Fruit fly (Drosophila melanogaster): Measurements from ENCODE around the gene karr.
"Not testable (repeated sequence)": the region's sequence is repeated elsewhere in the genome, so short reads cannot be mapped to it uniquely, and the experiment has no call there.

The karr gene

dm6 chrX:20140710-20141109 is 30.3 kb upstream of the karr start, which contains the start of gene CG34332:
Gene CG34332 (plus strand): TSS chrX:20141010.
- TF ChIP-seq toe (GFP tag; optimal IDR thresholded peaks at IDR 0.05) (no peak), ovo (GFP tag; optimal IDR thresholded peaks at IDR 0.05) (no peak), bab1 (GFP tag; optimal IDR thresholded peaks at IDR 0.05) (no peak), CG11617 (GFP tag; optimal IDR thresholded peaks at IDR 0.05) (no peak), pad (GFP tag; optimal IDR thresholded peaks at IDR 0.05) (no peak), kay (GFP tag; ENCODE audit: borderline replicate concordance) (no peak), CG14711 (tag; optimal IDR thresholded peaks at IDR 0.05) (no peak), CG33017 (tag; optimal IDR thresholded peaks at IDR 0.05) (no peak), CG7101 (tag; optimal IDR thresholded peaks at IDR 0.05) (no peak), tj (GFP tag; optimal IDR thresholded peaks at IDR 0.05) (no peak), Crg-1 (GFP tag; optimal IDR thresholded peaks at IDR 0.05) (no peak)

dm6 chrX:20139493-20139892 is 29.1 kb upstream of the karr start, which contains the start of gene CG42583:
Gene CG42583 (plus strand): TSS chrX:20139793.
- TF ChIP-seq Hr96 (GFP tag; optimal IDR thresholded peaks at IDR 0.05), result no peak
- TF ChIP-seq Clk (GFP tag; optimal IDR thresholded peaks at IDR 0.05), result no peak
- no peak for TF ChIP-seq bab1 (GFP tag; optimal IDR thresholded peaks at IDR 0.05)
- TF ChIP-seq Crg-1 (GFP tag; optimal IDR thresholded peaks at IDR 0.05), result no peak
- no peak for TF ChIP-seq CG5204 (GFP tag; optimal IDR thresholded peaks at IDR 0.05)
- no peak for TF ChIP-seq CG14711 (tag; optimal IDR thresholded peaks at IDR 0.05)
- TF ChIP-seq cic (GFP tag; optimal IDR thresholded peaks at IDR 0.05), result no peak
- no peak for TF ChIP-seq CG1620 (GFP tag; optimal IDR thresholded peaks at IDR 0.05)
- TF ChIP-seq pad (GFP tag; optimal IDR thresholded peaks at IDR 0.05), result no peak
- no peak for TF ChIP-seq CG12768 (GFP tag; optimal IDR thresholded peaks at IDR 0.05)
- no peak for TF ChIP-seq CG7101 (tag; optimal IDR thresholded peaks at IDR 0.05)
- TF ChIP-seq tj (GFP tag; optimal IDR thresholded peaks at IDR 0.05), result no peak
- TF ChIP-seq CG33017 (tag; optimal IDR thresholded peaks at IDR 0.05), result no peak

DNA sequence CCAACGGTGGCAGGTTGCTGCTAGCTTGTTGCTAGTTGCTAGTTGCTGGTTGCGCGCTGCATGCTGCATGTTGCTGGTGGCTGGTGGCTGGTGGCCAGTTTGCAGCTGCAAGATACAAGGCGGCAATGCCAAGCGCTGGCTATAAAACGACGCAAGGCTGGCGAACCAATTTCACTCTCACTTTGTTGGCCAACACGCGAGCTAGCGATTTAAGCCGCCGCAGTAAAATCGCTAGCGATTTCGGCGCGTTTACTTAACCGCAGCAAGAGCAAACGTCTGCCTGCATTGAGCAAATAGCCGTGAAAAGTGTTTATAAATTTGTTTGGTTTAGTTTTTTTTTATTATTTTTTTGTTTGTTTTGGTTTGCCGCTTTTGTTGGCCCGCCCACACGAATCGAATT is 23.1 kb upstream of the karr start, which contains the start of gene CG15322:
CG15322 (plus strand) TSS at position 148 of the 400 bp plus-strand sequence.
- no peak for TF ChIP-seq CG1620 (GFP tag; optimal IDR thresholded peaks at IDR 0.05)
- TF ChIP-seq CG12768 (GFP tag; optimal IDR thresholded peaks at IDR 0.05), result no peak
- no peak for TF ChIP-seq kay (GFP tag; ENCODE audit: borderline replicate concordance)
- no peak for TF ChIP-seq CG5204 (GFP tag; optimal IDR thresholded peaks at IDR 0.05)
- no peak for TF ChIP-seq cic (GFP tag; optimal IDR thresholded peaks at IDR 0.05)
- no peak for TF ChIP-seq CG7101 (tag; optimal IDR thresholded peaks at IDR 0.05)
- no peak for TF ChIP-seq CG33017 (tag; optimal IDR thresholded peaks at IDR 0.05)
- TF ChIP-seq cnc (optimal IDR thresholded peaks at IDR 0.05), result no peak
- no peak for TF ChIP-seq Hr96 (GFP tag; optimal IDR thresholded peaks at IDR 0.05)
- TF ChIP-seq pad (GFP tag; optimal IDR thresholded peaks at IDR 0.05), result no peak
- no peak for TF ChIP-seq CG7045 (GFP tag; optimal IDR thresholded peaks at IDR 0.05)

- TF ChIP-seq CG7101 (tag; optimal IDR thresholded peaks at IDR 0.05) (no peak), Crg-1 (GFP tag; optimal IDR thresholded peaks at IDR 0.05) (no peak), CG1620 (GFP tag; optimal IDR thresholded peaks at IDR 0.05) (no peak), CG5204 (GFP tag; optimal IDR thresholded peaks at IDR 0.05) (no peak), pad (GFP tag; optimal IDR thresholded peaks at IDR 0.05) (no peak)
These were observed 20.1 kb upstream of the karr start for dm6 chrX:20130486-20130885.

DNA sequence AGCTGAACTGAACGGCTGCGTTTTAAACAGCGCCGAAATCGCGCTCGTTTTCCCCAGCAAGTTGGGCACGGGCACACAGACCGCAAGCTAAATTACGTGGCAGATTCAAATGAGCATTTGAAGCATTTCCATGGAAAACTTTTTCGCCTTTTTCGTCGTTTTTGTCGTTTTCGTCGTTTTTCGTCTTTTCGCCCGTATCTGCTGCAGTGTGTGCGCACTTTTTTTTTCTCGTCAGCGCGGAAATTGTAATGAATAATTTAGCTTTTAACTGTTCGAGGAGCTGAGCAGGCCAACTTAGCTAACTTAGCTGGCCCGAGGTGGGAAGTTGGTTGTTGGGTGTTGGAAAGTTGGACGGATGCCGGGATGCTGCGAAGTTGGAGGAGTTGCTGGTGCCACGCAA is 19.2 kb upstream of the karr start:
- TF ChIP-seq toe (GFP tag; optimal IDR thresholded peaks at IDR 0.05) (no peak), Mnt (GFP tag; optimal IDR thresholded peaks at IDR 0.05) (no peak), bab1 (GFP tag; optimal IDR thresholded peaks at IDR 0.05) (no peak), CG7101 (tag; optimal IDR thresholded peaks at IDR 0.05) (no peak), tj (GFP tag; optimal IDR thresholded peaks at IDR 0.05) (no peak), Crg-1 (GFP tag; optimal IDR thresholded peaks at IDR 0.05) (no peak), Hr96 (GFP tag; optimal IDR thresholded peaks at IDR 0.05) (no peak), cic (GFP tag; optimal IDR thresholded peaks at IDR 0.05) (no peak), kay (GFP tag; ENCODE audit: borderline replicate concordance) (no peak), CG14711 (tag; optimal IDR thresholded peaks at IDR 0.05) (no peak), CG33017 (tag; optimal IDR thresholded peaks at IDR 0.05) (no peak), pad (GFP tag; optimal IDR thresholded peaks at IDR 0.05) (no peak), CG11617 (GFP tag; optimal IDR thresholded peaks at IDR 0.05) (no peak), Clk (GFP tag; optimal IDR thresholded peaks at IDR 0.05) (no peak), cnc (optimal IDR thresholded peaks at IDR 0.05) (no peak), CG1620 (GFP tag; optimal IDR thresholded peaks at IDR 0.05) (no peak), ovo (GFP tag; optimal IDR thresholded peaks at IDR 0.05) (no peak), CG7045 (GFP tag; optimal IDR thresholded peaks at IDR 0.05) (no peak), CG12768 (GFP tag; optimal IDR thresholded peaks at IDR 0.05) (no peak)

- TF ChIP-seq CG7101 (tag; optimal IDR thresholded peaks at IDR 0.05) (no peak), Clk (GFP tag; optimal IDR thresholded peaks at IDR 0.05) (no peak), ovo (GFP tag; optimal IDR thresholded peaks at IDR 0.05) (no peak)
These were observed 11.8 kb upstream of the karr start, which contains the start of gene CG34331 for dm6 chrX:20122153-20122552. Gene CG34331 (plus strand): TSS chrX:20122453.

DNA sequence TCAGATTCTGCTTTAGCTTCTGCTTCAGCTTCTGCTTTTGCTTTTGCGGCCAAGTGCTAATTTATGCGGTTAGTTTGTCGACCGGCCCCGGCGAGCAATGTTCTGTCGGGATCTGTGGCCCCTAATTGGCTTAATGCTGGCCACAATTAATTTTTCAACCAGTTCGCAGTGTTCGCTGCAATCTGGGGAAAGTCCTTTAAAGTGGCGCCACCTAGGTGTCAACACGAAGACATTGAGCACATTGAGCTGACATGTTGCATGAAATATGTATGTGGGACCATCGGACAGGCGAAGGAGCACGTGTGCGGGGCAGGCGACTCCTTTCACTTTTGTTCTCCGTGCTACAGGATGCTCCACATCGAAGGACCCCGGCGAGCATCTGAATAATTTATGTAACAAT is 5.4 kb downstream of the karr start:
- TF ChIP-seq ovo (GFP tag; optimal IDR thresholded peaks at IDR 0.05), result no peak

- not testable (repeated sequence) for TF ChIP-seq bab1 (GFP tag; optimal IDR thresholded peaks at IDR 0.05); CG33017 (tag; optimal IDR thresholded peaks at IDR 0.05); Mnt (GFP tag; optimal IDR thresholded peaks at IDR 0.05)
These were observed 14.0 kb downstream of the karr start, which contains the start of gene CG42581 for dm6 chrX:20096374-20096773. Gene CG42581 (minus strand): TSS chrX:20096474.
